Worm (Caenorhabditis elegans): ENCODE results near the gene aexr-3.

The aexr-3 gene

DNA sequence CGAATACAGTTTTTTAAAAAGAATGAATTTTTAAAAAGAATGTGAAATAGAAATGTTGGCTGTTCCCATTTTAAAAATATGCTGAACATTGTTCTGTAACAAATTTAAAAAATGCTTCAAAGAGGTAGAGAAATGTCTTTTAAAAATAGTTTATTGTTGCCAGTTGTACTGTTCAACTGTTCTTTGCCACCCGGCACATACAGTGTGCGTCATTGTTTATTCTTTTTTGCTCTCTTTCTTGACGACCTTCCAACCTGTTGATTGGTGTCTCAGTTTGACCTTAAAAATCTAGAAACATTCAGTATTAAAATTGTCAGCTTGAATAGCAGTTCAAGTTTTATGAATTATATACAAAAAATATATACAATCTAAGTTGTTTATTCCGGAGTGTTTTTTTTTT, 29.3 kb downstream of the aexr-3 start:
- TF ChIP-seq ZK337.2 (GFP tag; IDR thresholded peaks at IDR 0.05) (no peak), daf-16 (GFP tag; optimal IDR thresholded peaks at IDR 0.05) (no peak), daf-16 (tag; optimal IDR thresholded peaks at IDR 0.05) (peak; percentile 67), dmd-6 (GFP tag; IDR thresholded peaks at IDR 0.05) (no peak), mes-2 (tag; optimal IDR thresholded peaks at IDR 0.05; ENCODE audit: poor library complexity, severe bottlenecking) (no peak), lin-29 (GFP tag; IDR thresholded peaks at IDR 0.05) (no peak), nhr-111 (GFP tag; optimal IDR thresholded peaks at IDR 0.05) (no peak), gei-8 (GFP tag; optimal IDR thresholded peaks at IDR 0.05) (no peak), ceh-28 (tag; optimal IDR thresholded peaks at IDR 0.05) (no peak), rbr-2 (tag; optimal IDR thresholded peaks at IDR 0.05) (no peak), mdt-29 (GFP tag; IDR thresholded peaks at IDR 0.05) (no peak), dve-1 (tag; optimal IDR thresholded peaks at IDR 0.05; ENCODE audit: insufficient read depth) (peak; percentile 19)

DNA sequence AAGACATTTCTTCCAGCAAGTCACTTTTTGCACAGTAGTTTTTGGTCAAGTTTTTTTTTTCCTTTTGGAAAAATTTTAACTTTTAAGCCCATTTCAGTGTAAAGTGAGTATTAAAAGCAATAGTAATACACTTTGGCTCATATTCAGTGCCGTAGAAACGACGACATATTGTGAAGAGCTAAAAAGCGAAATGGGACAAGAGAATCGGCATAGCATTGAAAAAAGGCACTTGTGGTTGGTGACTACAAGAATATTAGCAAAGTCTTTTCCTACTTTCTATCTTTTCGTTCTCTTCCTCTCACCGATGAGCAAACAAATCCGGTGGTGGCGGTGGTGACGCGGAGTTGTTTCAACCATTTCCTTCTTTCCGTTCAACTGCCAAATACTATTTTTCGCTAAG, 30.1 kb downstream of the aexr-3 start, which contains the start of gene acs-22:
Gene acs-22, plus strand, starts transcription at position 301 of the 400 bp plus-strand sequence.
- no peak for TF ChIP-seq ctbp-1 (GFP tag; IDR thresholded peaks at IDR 0.05)
- no peak for TF ChIP-seq daf-19 (GFP tag; conservative IDR thresholded peaks at IDR 0.05)
- no peak for TF ChIP-seq mxl-2 (GFP tag; conservative IDR thresholded peaks at IDR 0.05)
- no peak for TF ChIP-seq nhr-10 (tag; optimal IDR thresholded peaks at IDR 0.05)
- TF ChIP-seq saeg-2 (GFP tag; IDR thresholded peaks at IDR 0.05) = no peak
- TF ChIP-seq unc-62 (GFP tag; optimal IDR thresholded peaks at IDR 0.05 in 1 of 2) = peak in 1 of 2 experiments; percentile 26
- TF ChIP-seq unc-62 (tag; optimal IDR thresholded peaks at IDR 0.05) = no peak
- TF ChIP-seq aha-1 (tag) = peak; percentile 84
- TF ChIP-seq jun-1 (tag; optimal IDR thresholded peaks at IDR 0.05) = no peak
- no peak for TF ChIP-seq R02D3.7 (tag; optimal IDR thresholded peaks at IDR 0.05)
- TF ChIP-seq madf-9 (GFP tag; conservative IDR thresholded peaks at IDR 0.05) = 0 out of 2 replicates have a peak, but pooled peaks have one; percentile 15
- TF ChIP-seq D1046.2 (GFP tag; IDR thresholded peaks at IDR 0.05) = no peak
- no peak for TF ChIP-seq mes-2 (tag; optimal IDR thresholded peaks at IDR 0.05; ENCODE audit: poor library complexity, severe bottlenecking)
- TF ChIP-seq arid-1 (GFP tag; conservative IDR thresholded peaks at IDR 0.05) = no peak

DNA sequence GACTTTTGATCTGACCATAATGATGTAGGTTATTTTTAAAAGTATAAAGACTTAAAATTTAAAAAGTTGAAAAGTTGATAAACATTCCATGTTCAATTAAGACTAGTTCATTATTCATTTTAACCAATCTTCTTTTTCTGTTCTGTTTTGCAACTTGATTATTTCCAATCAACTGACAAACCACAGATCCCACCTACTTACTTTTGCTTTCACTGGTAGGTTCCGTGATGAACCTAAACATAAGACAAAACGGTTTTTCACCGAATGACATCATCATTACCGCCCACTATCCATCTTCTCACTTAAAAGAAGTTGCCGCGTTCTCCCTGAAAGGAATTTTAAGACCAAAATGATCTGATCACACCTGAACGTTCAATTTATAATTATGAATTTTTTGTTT, 31.3 kb downstream of the aexr-3 start:
- TF ChIP-seq tra-1 (GFP tag; IDR thresholded peaks at IDR 0.05) (no peak), ztf-7 (tag; optimal IDR thresholded peaks at IDR 0.05) (no peak), Y48G9A.11 (GFP tag; IDR thresholded peaks at IDR 0.05) (no peak), D1046.2 (GFP tag; IDR thresholded peaks at IDR 0.05) (no peak), hlh-30 (tag; optimal IDR thresholded peaks at IDR 0.05; ENCODE audit: insufficient read depth) (no peak), nhr-48 (tag; optimal IDR thresholded peaks at IDR 0.05) (no peak), madf-5 (GFP tag; IDR thresholded peaks at IDR 0.05) (no peak), ZK337.2 (GFP tag; IDR thresholded peaks at IDR 0.05) (no peak), hmg-1.1 (GFP tag; IDR thresholded peaks at IDR 0.05) (no peak), nhr-42 (GFP tag; IDR thresholded peaks at IDR 0.05) (no peak), lin-13 (GFP tag; optimal IDR thresholded peaks at IDR 0.05) (no peak), cey-2 (tag; optimal IDR thresholded peaks at IDR 0.05; ENCODE audit: borderline replicate concordance, insufficient read depth) (no peak), aha-1 (tag) (no peak)

DNA sequence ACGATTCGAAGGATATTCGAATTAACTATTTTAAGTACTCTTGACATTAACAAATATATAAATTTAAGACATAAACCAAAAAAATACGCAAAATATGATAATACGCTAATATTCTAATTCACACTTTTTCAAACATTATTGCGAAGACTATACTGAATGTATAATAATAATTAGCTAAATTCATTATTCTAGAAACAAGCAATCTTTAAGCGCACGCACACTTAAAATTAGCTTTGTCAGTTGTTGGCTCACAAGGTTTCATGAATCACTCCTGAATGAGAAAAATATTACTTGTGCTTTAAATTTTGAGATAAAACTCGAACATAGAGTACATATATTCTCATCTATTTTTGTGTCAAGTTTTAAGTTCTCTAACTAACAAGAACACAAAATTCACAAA, 34.1 kb downstream of the aexr-3 start:
- TF ChIP-seq ceh-28 (tag; optimal IDR thresholded peaks at IDR 0.05) = no peak
- no peak for TF ChIP-seq Y105C5A.15 (GFP tag; IDR thresholded peaks at IDR 0.05)
- TF ChIP-seq aha-1 (tag) = peak; percentile 52
- no peak for TF ChIP-seq nhr-111 (GFP tag; optimal IDR thresholded peaks at IDR 0.05)
- no peak for TF ChIP-seq nhr-76 (tag; optimal IDR thresholded peaks at IDR 0.05)
